Worm (Caenorhabditis elegans): ENCODE results near the gene eftu-2.

DNA sequence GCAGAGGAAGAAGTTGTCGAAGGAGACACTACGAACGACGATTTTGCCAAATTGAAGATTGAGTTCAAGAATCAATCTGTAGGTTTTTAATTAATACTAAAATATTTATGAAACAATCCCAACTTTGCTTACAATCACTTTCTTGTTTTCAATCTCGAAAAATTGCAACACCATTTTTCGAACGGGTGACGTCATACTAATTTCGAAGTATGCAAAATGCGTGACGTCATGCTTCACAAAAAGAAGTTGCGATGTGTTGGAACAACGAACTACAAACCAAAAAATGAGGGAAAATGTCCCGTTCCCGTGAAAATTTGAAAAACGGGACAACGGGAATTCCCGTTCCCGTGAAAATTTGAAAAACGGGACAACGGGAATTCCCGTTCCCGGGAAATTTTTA lies 41.7 kb upstream of the eftu-2 start:
- TF ChIP-seq aly-1 (tag; optimal IDR thresholded peaks at IDR 0.05) = no peak
- TF ChIP-seq tbx-37 (GFP tag; conservative IDR thresholded peaks at IDR 0.05) = no peak
- TF ChIP-seq ama-1 (optimal IDR thresholded peaks at IDR 0.05) = no peak
- no peak for TF ChIP-seq ceh-13 (GFP tag; optimal IDR thresholded peaks at IDR 0.05)
- no peak for TF ChIP-seq tra-4 (tag; optimal IDR thresholded peaks at IDR 0.05)
- no peak for TF ChIP-seq tbx-11 (GFP tag; IDR thresholded peaks at IDR 0.05)
- no peak for TF ChIP-seq B0310.2 (tag; optimal IDR thresholded peaks at IDR 0.05)
- no peak for TF ChIP-seq flt-1 (GFP tag; IDR thresholded peaks at IDR 0.05)
- no peak for TF ChIP-seq scrt-1 (GFP tag; IDR thresholded peaks at IDR 0.05)
